Worm (Caenorhabditis elegans): ENCODE results near the gene srg-21.

The srg-21 gene

DNA sequence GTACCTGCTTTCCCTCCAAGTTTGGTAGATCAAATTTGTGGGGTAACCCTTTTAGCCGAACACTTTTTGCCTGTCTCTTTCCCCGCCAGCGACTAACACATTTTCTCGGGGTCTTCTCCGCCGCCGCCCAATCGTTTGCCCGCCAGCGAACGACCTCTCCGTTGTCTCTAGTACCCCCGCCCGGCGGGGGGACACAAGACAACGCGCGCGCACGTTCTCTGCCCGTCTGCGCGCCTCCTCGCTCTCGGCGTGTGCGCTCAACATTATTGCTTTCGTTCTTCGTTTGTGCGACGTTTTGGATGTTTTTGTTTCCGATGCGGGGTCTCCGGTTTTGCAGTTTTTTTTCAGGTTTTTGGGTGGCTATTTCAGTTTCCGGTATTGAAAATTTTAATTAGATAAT is 35.6 kb downstream of the srg-21 start (continued):
- TF ChIP-seq pat-9 (tag; optimal IDR thresholded peaks at IDR 0.05), result no peak
- TF ChIP-seq ets-4 (tag; optimal IDR thresholded peaks at IDR 0.05), result no peak
- TF ChIP-seq lin-11 (tag; optimal IDR thresholded peaks at IDR 0.05), result no peak
- TF ChIP-seq dve-1 (tag; optimal IDR thresholded peaks at IDR 0.05), result no peak
- TF ChIP-seq unc-42 (tag; optimal IDR thresholded peaks at IDR 0.05), result peak; percentile 58
- no peak for TF ChIP-seq gmeb-2 (tag; optimal IDR thresholded peaks at IDR 0.05)
- peak; percentile 60 for TF ChIP-seq pros-1 (tag; optimal IDR thresholded peaks at IDR 0.05)
- no peak for TF ChIP-seq fax-1 (tag; optimal IDR thresholded peaks at IDR 0.05)
- TF ChIP-seq hlh-8 (tag; optimal IDR thresholded peaks at IDR 0.05), result no peak
- TF ChIP-seq ceh-31 (tag; optimal IDR thresholded peaks at IDR 0.05), result peak; percentile 53
- no peak for TF ChIP-seq ttx-3 (tag; optimal IDR thresholded peaks at IDR 0.05)
- no peak for TF ChIP-seq ceh-48 (tag; optimal IDR thresholded peaks at IDR 0.05)
- TF ChIP-seq sdc-2 (tag; optimal IDR thresholded peaks at IDR 0.05), result peak; percentile 43
- TF ChIP-seq syd-9 (tag; optimal IDR thresholded peaks at IDR 0.05), result no peak
- no peak for TF ChIP-seq ztf-16 (tag; optimal IDR thresholded peaks at IDR 0.05)
- peak; percentile 66 for TF ChIP-seq ceh-14 (tag; optimal IDR thresholded peaks at IDR 0.05)
- no peak for TF ChIP-seq pha-4 (tag; optimal IDR thresholded peaks at IDR 0.05)
- TF ChIP-seq hlh-6 (tag; optimal IDR thresholded peaks at IDR 0.05), result no peak

DNA sequence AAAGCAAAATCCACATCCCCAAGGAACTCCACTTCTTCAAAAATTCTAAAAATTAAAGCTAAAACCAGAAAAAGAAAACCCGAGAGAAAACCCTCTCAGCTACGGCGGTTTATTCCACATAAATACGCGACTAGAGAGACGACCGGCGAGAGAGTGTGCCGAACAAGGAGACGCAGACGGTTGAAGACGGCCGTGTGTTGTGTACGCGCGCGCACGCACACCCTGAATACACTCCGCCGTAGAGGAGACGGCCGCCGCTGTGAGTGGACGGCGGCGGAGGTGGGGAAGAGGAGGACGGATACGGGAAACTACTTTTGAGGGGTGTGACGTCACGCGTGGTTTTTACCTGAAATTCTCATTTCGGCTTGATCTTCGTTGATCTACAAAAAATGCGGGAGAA is 36.5 kb downstream of the srg-21 start:
- no peak for TF ChIP-seq unc-42 (tag; optimal IDR thresholded peaks at IDR 0.05)
- no peak for TF ChIP-seq eyg-1 (tag; optimal IDR thresholded peaks at IDR 0.05)
- no peak for TF ChIP-seq ceh-6 (GFP tag; optimal IDR thresholded peaks at IDR 0.05)
- no peak for TF ChIP-seq unc-55 (GFP tag; optimal IDR thresholded peaks at IDR 0.05)
- TF ChIP-seq pha-4 (tag; optimal IDR thresholded peaks at IDR 0.05), result no peak
- no peak for TF ChIP-seq pha-2 (tag; optimal IDR thresholded peaks at IDR 0.05)
- no peak for TF ChIP-seq lim-6 (tag; optimal IDR thresholded peaks at IDR 0.05)
- no peak for TF ChIP-seq T23F11.4 (GFP tag; optimal IDR thresholded peaks at IDR 0.05)
- no peak for TF ChIP-seq nhr-232 (tag; optimal IDR thresholded peaks at IDR 0.05)
- no peak for TF ChIP-seq rnt-1 (tag; optimal IDR thresholded peaks at IDR 0.05)
- no peak for TF ChIP-seq gmeb-2 (tag; optimal IDR thresholded peaks at IDR 0.05)
- no peak for TF ChIP-seq syd-9 (tag; optimal IDR thresholded peaks at IDR 0.05)
- TF ChIP-seq ceh-22 (tag; optimal IDR thresholded peaks at IDR 0.05), result no peak
- TF ChIP-seq lin-11 (tag; optimal IDR thresholded peaks at IDR 0.05), result no peak
- TF ChIP-seq ets-4 (tag; optimal IDR thresholded peaks at IDR 0.05), result no peak
- TF ChIP-seq K02D7.2 (tag; optimal IDR thresholded peaks at IDR 0.05), result no peak
- no peak for TF ChIP-seq sox-2 (GFP tag; IDR thresholded peaks at IDR 0.05)
- TF ChIP-seq madf-2 (tag; optimal IDR thresholded peaks at IDR 0.05), result no peak
- TF ChIP-seq sox-4 (tag; optimal IDR thresholded peaks at IDR 0.05), result no peak
- no peak for TF ChIP-seq ceh-19 (GFP tag; optimal IDR thresholded peaks at IDR 0.05)
- TF ChIP-seq ceh-24 (tag; optimal IDR thresholded peaks at IDR 0.05), result no peak
- TF ChIP-seq pros-1 (tag; optimal IDR thresholded peaks at IDR 0.05), result no peak
- no peak for TF ChIP-seq npax-4 (tag; optimal IDR thresholded peaks at IDR 0.05)
- no peak for TF ChIP-seq ama-1 (optimal IDR thresholded peaks at IDR 0.05)
- no peak for TF ChIP-seq zip-5 (tag; optimal IDR thresholded peaks at IDR 0.05)
- peak; percentile 55 for TF ChIP-seq ceh-34 (tag; optimal IDR thresholded peaks at IDR 0.05)
- TF ChIP-seq pax-1 (tag; optimal IDR thresholded peaks at IDR 0.05), result no peak
- no peak for TF ChIP-seq C08G9.2 (tag; optimal IDR thresholded peaks at IDR 0.05)
- no peak for TF ChIP-seq dmd-4 (tag; optimal IDR thresholded peaks at IDR 0.05; ENCODE audit: borderline replicate concordance)
- no peak for TF ChIP-seq pat-9 (tag; optimal IDR thresholded peaks at IDR 0.05)
- TF ChIP-seq hlh-13 (GFP tag; optimal IDR thresholded peaks at IDR 0.05), result no peak
- no peak for TF ChIP-seq pag-3 (tag; optimal IDR thresholded peaks at IDR 0.05; ENCODE audit: borderline replicate concordance)
- peak; percentile 6 for TF ChIP-seq hlh-6 (tag; optimal IDR thresholded peaks at IDR 0.05)
- TF ChIP-seq che-1 (tag; optimal IDR thresholded peaks at IDR 0.05), result no peak
- TF ChIP-seq ceh-48 (tag; optimal IDR thresholded peaks at IDR 0.05), result no peak
- TF ChIP-seq nfya-1 (tag; optimal IDR thresholded peaks at IDR 0.05), result peak; percentile 72
- no peak for TF ChIP-seq ceh-45 (GFP tag; IDR thresholded peaks at IDR 0.05)
- no peak for TF ChIP-seq ceh-30 (tag; optimal IDR thresholded peaks at IDR 0.05)
- TF ChIP-seq unc-86 (tag; optimal IDR thresholded peaks at IDR 0.05), result no peak
- TF ChIP-seq tbx-2 (tag; optimal IDR thresholded peaks at IDR 0.05), result peak; percentile 22
- no peak for TF ChIP-seq pqm-1 (tag; optimal IDR thresholded peaks at IDR 0.05)
- no peak for TF ChIP-seq odd-2 (tag; optimal IDR thresholded peaks at IDR 0.05)
- TF ChIP-seq ztf-16 (tag; optimal IDR thresholded peaks at IDR 0.05), result no peak
- TF ChIP-seq dve-1 (tag; optimal IDR thresholded peaks at IDR 0.05), result no peak
- peak; percentile 31 for TF ChIP-seq ceh-31 (tag; optimal IDR thresholded peaks at IDR 0.05)
- TF ChIP-seq mec-3 (tag; optimal IDR thresholded peaks at IDR 0.05; ENCODE audit: borderline replicate concordance), result no peak
